Fruit fly (Drosophila melanogaster) whole organism, wandering third instar larva: ENCODE results near the gene CG33490.

Source experiments
- Hnf4 ChIP-seq: fragments of 200-800 bp; sonication (Bioruptor generic); optimal IDR thresholded peaks from 2 replicates; lab custom pipeline; 2016; ENCODE audit warnings: missing biosample characterization, mild to moderate bottlenecking, missing genetic modification characterization
- Hr78 ChIP-seq: fragments of >200 bp; optimal IDR thresholded peaks from 2 replicates; lab custom pipeline; 2017; ENCODE audit warnings: missing biosample characterization, missing genetic modification characterization
- Hr83 ChIP-seq: fragments of 200-300 bp; sonication (Bioruptor generic); optimal IDR thresholded peaks from 2 replicates; lab custom pipeline; 2016; ENCODE audit warnings: missing biosample characterization, mild to moderate bottlenecking, missing genetic modification characterization, moderate library complexity; ENCODE audit not compliant: poor library complexity, severe bottlenecking
- Jra ChIP-seq: sonication (Bioruptor generic); optimal IDR thresholded peaks from 2 replicates; lab custom pipeline; 2016; ENCODE audit warnings: missing biosample characterization, missing genetic modification characterization
- OdsH ChIP-seq: fragments of 200-800 bp; sonication (Bioruptor generic); optimal IDR thresholded peaks from 2 replicates; lab custom pipeline; 2016; ENCODE audit warnings: missing biosample characterization, mild to moderate bottlenecking, missing genetic modification characterization
- brk ChIP-seq: fragments of 200-800 bp; sonication (Bioruptor generic); optimal IDR thresholded peaks from 2 replicates; lab custom pipeline; 2016; ENCODE audit warnings: missing biosample characterization, mild to moderate bottlenecking, missing genetic modification characterization
- dl ChIP-seq, 2 experiments: fragments of 175-275, 200-275 bp in 1 of 2; fragments of 200-275 bp in 1 of 2; sonication (Bioruptor generic); optimal IDR thresholded peaks; lab custom pipeline; 2018; ENCODE audit warnings: mild to moderate bottlenecking in 2 of 2, missing biosample characterization in 2 of 2, missing genetic modification characterization in 2 of 2, moderate library complexity in 2 of 2; ENCODE audit not compliant: partially characterized antibody in 2 of 2, insufficient read depth in 1 of 2
- dmrt93B ChIP-seq: fragments of 200-800 bp; sonication (Bioruptor generic); optimal IDR thresholded peaks from 2 replicates; lab custom pipeline; 2018; ENCODE audit warnings: missing biosample characterization, mild to moderate bottlenecking, missing genetic modification characterization
- ey ChIP-seq: fragments of 200-800 bp; sonication (Bioruptor generic); optimal IDR thresholded peaks from 2 replicates; lab custom pipeline; 2016; ENCODE audit warnings: missing biosample characterization, missing genetic modification characterization
- h ChIP-seq: fragments of 200-800 bp; sonication (Bioruptor generic); optimal IDR thresholded peaks from 3 replicates; lab custom pipeline; 2016; ENCODE audit warnings: missing biosample characterization, mild to moderate bottlenecking, missing genetic modification characterization
- lola ChIP-seq: fragments of >200 bp; optimal IDR thresholded peaks from 2 replicates; lab custom pipeline; 2017; ENCODE audit warnings: missing biosample characterization, missing genetic modification characterization
- pan ChIP-seq: fragments of >200 bp; optimal IDR thresholded peaks from 2 replicates; lab custom pipeline; 2017
- psq ChIP-seq: fragments of 200-800 bp; sonication (Bioruptor generic); optimal IDR thresholded peaks from 3 replicates; lab custom pipeline; 2017; ENCODE audit warnings: missing biosample characterization, mild to moderate bottlenecking, missing genetic modification characterization, moderate library complexity
- sage ChIP-seq: fragments of 200-800 bp; sonication (Bioruptor generic); optimal IDR thresholded peaks from 2 replicates; lab custom pipeline; 2016; ENCODE audit warnings: missing biosample characterization, mild to moderate bottlenecking, missing genetic modification characterization

DNA sequence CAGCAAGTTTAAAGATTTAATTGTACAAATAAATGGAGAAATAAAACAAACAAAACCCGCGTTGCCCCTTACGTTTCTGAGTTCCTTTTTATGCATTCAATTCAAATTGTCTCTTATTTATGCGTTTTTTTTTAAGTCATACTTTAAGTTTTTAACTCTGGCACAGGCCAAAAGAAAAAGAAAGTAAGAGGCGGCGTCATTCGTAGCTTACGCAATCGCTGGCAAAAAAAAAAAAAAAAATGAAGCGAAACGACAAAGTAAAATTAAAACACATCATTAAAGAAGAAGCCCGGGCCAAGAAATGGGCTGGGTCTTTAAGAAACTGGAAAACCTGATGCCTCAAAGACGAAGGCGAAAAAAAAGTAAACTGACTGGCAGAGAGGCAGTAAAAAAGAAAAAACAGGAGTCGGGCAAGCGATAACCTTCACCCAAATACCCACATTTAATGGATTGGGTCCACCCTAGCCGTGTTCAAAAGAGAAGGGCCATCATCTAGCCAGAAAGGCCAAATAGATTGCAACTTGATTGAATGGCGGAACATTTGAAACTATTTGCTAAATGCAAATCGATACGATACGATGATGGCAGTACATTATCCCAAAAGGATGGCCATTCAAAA is 30.7 kb downstream of the CG33490 start:
- TF ChIP-seq Hr78 (GFP tag; lab: Kevin White, UChicago) = no peak
- TF ChIP-seq dmrt93B (GFP tag; lab: Kevin White, UChicago) = no peak
- no peak for TF ChIP-seq lola (GFP tag; lab: Kevin White, UChicago)
- TF ChIP-seq psq (GFP tag; lab: Kevin White, UChicago) = no peak
- no peak for TF ChIP-seq sage (GFP tag; lab: Kevin White, UChicago)
- TF ChIP-seq brk (GFP tag; lab: Kevin White, UChicago) = no peak
- TF ChIP-seq dl (GFP tag; optimal IDR thresholded peaks at IDR 0.05; lab: Kevin White, UChicago; ENCODE audit: insufficient read depth in 1 of 2, partially characterized antibody in 2 of 2) = no peak
- no peak for TF ChIP-seq Hnf4
- TF ChIP-seq ey (GFP tag; lab: Kevin White, UChicago) = no peak
- TF ChIP-seq pan (lab: Kevin White, UChicago) = no peak
- TF ChIP-seq Jra (GFP tag; lab: Kevin White, UChicago) = no peak
- TF ChIP-seq OdsH (GFP tag; lab: Kevin White, UChicago) = no peak
- TF ChIP-seq h (GFP tag; lab: Kevin White, UChicago) = no peak
- no peak for TF ChIP-seq Hr83
